Worm (Caenorhabditis elegans) whole organism, L2 larva: ENCODE measurements around the gene C05D12.4.
"Not testable (repeated sequence)": the region's sequence is repeated elsewhere in the genome, so short reads cannot be mapped to it uniquely, and the experiment has no call there.

ENCODE experiments used
- C34F6.9 ChIP-seq: fragments of 150-350 bp; optimal IDR thresholded peaks from 2 replicates; lab custom pipeline; 2014; ENCODE audit warnings: missing biosample characterization, missing genetic modification characterization
- R02D3.7 ChIP-seq: fragments of 150-350 bp; optimal IDR thresholded peaks from 2 replicates; lab custom pipeline; 2014; ENCODE audit warnings: missing biosample characterization, missing genetic modification characterization
- Y55F3AM.14 ChIP-seq: fragments of 200-800 bp; sonication (Bioruptor generic); optimal IDR thresholded peaks from 2 replicates; lab custom pipeline; 2018; ENCODE audit warnings: mild to moderate bottlenecking, missing genetic modification characterization, missing compliant biosample characterization
- ZK546.5 ChIP-seq: sonication (generic microtip); optimal IDR thresholded peaks from 2 replicates; lab custom pipeline; 2017; ENCODE audit warnings: missing biosample characterization, missing genetic modification characterization
- aly-2 ChIP-seq: fragments of 150-350 bp; optimal IDR thresholded peaks from 2 replicates; lab custom pipeline; 2014; ENCODE audit warnings: missing biosample characterization, missing genetic modification characterization
- ceh-16 ChIP-seq: fragments of 150-350 bp; optimal IDR thresholded peaks from 2 replicates; lab custom pipeline; 2014; ENCODE audit warnings: missing biosample characterization, missing genetic modification characterization
- ceh-82 ChIP-seq: fragments of 150-350 bp; optimal IDR thresholded peaks from 2 replicates; lab custom pipeline; 2014; ENCODE audit warnings: missing biosample characterization, missing genetic modification characterization
- crh-2 ChIP-seq: sonication (generic microtip); optimal IDR thresholded peaks from 2 replicates; lab custom pipeline; 2017; ENCODE audit warnings: missing biosample characterization, missing genetic modification characterization
- dmd-4 ChIP-seq: sonication (generic microtip); optimal IDR thresholded peaks from 2 replicates; lab custom pipeline; 2017; ENCODE audit warnings: missing biosample characterization, missing genetic modification characterization
- elt-1 ChIP-seq: fragments of 150-350 bp; optimal IDR thresholded peaks from 2 replicates; lab custom pipeline; 2014; ENCODE audit warnings: missing biosample characterization, missing genetic modification characterization
- elt-3 ChIP-seq: sonication (generic microtip); optimal IDR thresholded peaks from 2 replicates; lab custom pipeline; 2017; ENCODE audit warnings: missing biosample characterization, missing genetic modification characterization
- fos-1 ChIP-seq: fragments of 150-350 bp; optimal IDR thresholded peaks from 2 replicates; lab custom pipeline; 2014; ENCODE audit warnings: missing biosample characterization, missing genetic modification characterization
- gmeb-1 ChIP-seq: fragments of 150-350 bp; optimal IDR thresholded peaks from 2 replicates; lab custom pipeline; 2014; ENCODE audit warnings: missing biosample characterization, missing genetic modification characterization
- lin-11 ChIP-seq: fragments of 150-350 bp; sonication (generic microtip); optimal IDR thresholded peaks from 2 replicates; lab custom pipeline; 2014; ENCODE audit warnings: missing biosample characterization, missing genetic modification characterization, inconsistent platforms, mixed read lengths
- lin-13 ChIP-seq: fragments of 150-350 bp; optimal IDR thresholded peaks from 2 replicates; lab custom pipeline; 2014; ENCODE audit warnings: missing biosample characterization, missing genetic modification reagents, missing genetic modification characterization
- lin-39 ChIP-seq: fragments of 150-350 bp; optimal IDR thresholded peaks from 2 replicates; lab custom pipeline; 2014; ENCODE audit warnings: missing biosample characterization, missing genetic modification reagents, missing genetic modification characterization
- lsy-2 ChIP-seq, 2 experiments: fragments of 150-350 bp in 1 of 2; sonication (generic microtip) in 1 of 2; optimal IDR thresholded peaks; 2 replicates each; lab custom pipeline; 2014 to 2017; ENCODE audit warnings: missing biosample characterization in 2 of 2, missing genetic modification characterization in 2 of 2
- mab-5 ChIP-seq: fragments of 150-350 bp; optimal IDR thresholded peaks from 2 replicates; lab custom pipeline; 2014; ENCODE audit warnings: missing biosample characterization, missing genetic modification characterization
- mbf-1 ChIP-seq: sonication (generic microtip); optimal IDR thresholded peaks from 2 replicates; lab custom pipeline; 2017; ENCODE audit warnings: missing biosample characterization, missing genetic modification characterization
- mdl-1 ChIP-seq, 2 experiments: fragments of 150-350 bp in 1 of 2; sonication (generic microtip) in 1 of 2; optimal IDR thresholded peaks; 2 replicates each; lab custom pipeline; 2017; ENCODE audit warnings: missing biosample characterization in 2 of 2, missing genetic modification characterization in 2 of 2
- nhr-10 ChIP-seq: sonication (generic microtip); optimal IDR thresholded peaks from 2 replicates; lab custom pipeline; 2017; ENCODE audit warnings: missing biosample characterization, missing genetic modification characterization
- nhr-11 ChIP-seq: fragments of 150-350 bp; optimal IDR thresholded peaks from 2 replicates; lab custom pipeline; 2014; ENCODE audit warnings: missing biosample characterization, missing genetic modification characterization
- nhr-129 ChIP-seq: fragments of 150-350 bp; optimal IDR thresholded peaks from 2 replicates; lab custom pipeline; 2014; ENCODE audit warnings: missing biosample characterization, missing genetic modification characterization
- nhr-21 ChIP-seq: fragments of 150-350 bp; optimal IDR thresholded peaks from 2 replicates; lab custom pipeline; 2014; ENCODE audit warnings: missing biosample characterization, missing genetic modification characterization
- nhr-23 ChIP-seq: fragments of 150-350 bp; optimal IDR thresholded peaks from 2 replicates; lab custom pipeline; 2014; ENCODE audit warnings: missing biosample characterization, missing genetic modification reagents, missing genetic modification characterization
- nhr-237 ChIP-seq: fragments of 150-350 bp; optimal IDR thresholded peaks from 2 replicates; lab custom pipeline; 2014; ENCODE audit warnings: missing biosample characterization, missing genetic modification characterization
- nhr-25 ChIP-seq: fragments of 150-350 bp; sonication (generic microtip); optimal IDR thresholded peaks from 3 replicates; lab custom pipeline; 2014; ENCODE audit warnings: missing biosample characterization, missing genetic modification characterization
- nhr-77 ChIP-seq: fragments of 150-350 bp; optimal IDR thresholded peaks from 2 replicates; lab custom pipeline; 2014; ENCODE audit warnings: missing biosample characterization, missing genetic modification characterization
- peb-1 ChIP-seq: fragments of 150-350 bp; optimal IDR thresholded peaks from 2 replicates; lab custom pipeline; 2014; ENCODE audit warnings: missing biosample characterization, missing genetic modification characterization
- skn-1 ChIP-seq: sonication (generic microtip); optimal IDR thresholded peaks from 2 replicates; lab custom pipeline; 2017; ENCODE audit warnings: missing biosample characterization, missing genetic modification characterization
- sma-3 ChIP-seq: sonication (generic microtip); optimal IDR thresholded peaks from 2 replicates; lab custom pipeline; 2016; ENCODE audit warnings: missing genetic modification reagents, missing genetic modification characterization, missing compliant biosample characterization
- sma-9 ChIP-seq, 2 experiments: fragments of 150-350 bp in 1 of 2; sonication (generic microtip) in 1 of 2; optimal IDR thresholded peaks; 2 replicates each; lab custom pipeline; 2014 to 2016; ENCODE audit warnings: missing genetic modification characterization in 2 of 2, mild to moderate bottlenecking in 1 of 2, missing biosample characterization in 1 of 2, missing compliant biosample characterization in 1 of 2, missing genetic modification reagents in 1 of 2, moderate library complexity in 1 of 2
- unc-39 ChIP-seq: fragments of 150-350 bp; optimal IDR thresholded peaks from 2 replicates; lab custom pipeline; 2014; ENCODE audit warnings: missing biosample characterization, missing genetic modification characterization
- unc-62 ChIP-seq: fragments of 150-350 bp; optimal IDR thresholded peaks from 2 replicates; lab custom pipeline; 2014; ENCODE audit warnings: missing biosample characterization, missing genetic modification reagents, missing genetic modification characterization
- zag-1 ChIP-seq: fragments of 150-350 bp; optimal IDR thresholded peaks from 2 replicates; lab custom pipeline; 2014; ENCODE audit warnings: missing biosample characterization, missing genetic modification characterization

The C05D12.4 gene

ce11 chrII:11440265-11440664 is 8.6 kb downstream of the C05D12.4 start, which contains the start of gene VW02B12L.2 (continued):
- no peak for TF ChIP-seq nhr-23 (tag; lab: Kevin White, UChicago)

- not testable (repeated sequence) for TF ChIP-seq lin-13 (GFP tag; lab: Kevin White, UChicago); Y55F3AM.14; elt-1 (tag; lab: Kevin White, UChicago)
These were observed 10.7 kb downstream of the C05D12.4 start, which contains the start of gene ebp-2 for ce11 chrII:11442425-11442824. Gene ebp-2 (plus strand): TSS chrII:11442725.

- TF ChIP-seq nhr-11 (tag; lab: Kevin White, UChicago) = no peak
These were observed 11.4 kb downstream of the C05D12.4 start for ce11 chrII:11443128-11443527.

ce11 chrII:11443862-11444261 is 12.2 kb downstream of the C05D12.4 start, which contains the start of gene adbp-1:
Gene adbp-1 (plus strand): TSS chrII:11444162.
- no peak for TF ChIP-seq lsy-2 (tag; optimal IDR thresholded peaks at IDR 0.05; lab: Kevin White, UChicago)
- no peak for TF ChIP-seq zag-1 (tag; lab: Kevin White, UChicago)
- TF ChIP-seq C34F6.9 (tag; lab: Kevin White, UChicago) = no peak
- TF ChIP-seq aly-2 = no peak
- TF ChIP-seq mdl-1 (tag; optimal IDR thresholded peaks at IDR 0.05; lab: Kevin White, UChicago) = no peak
- TF ChIP-seq nhr-23 (tag; lab: Kevin White, UChicago) = no peak
- TF ChIP-seq dmd-4 (tag; lab: Kevin White, UChicago) = no peak
- TF ChIP-seq nhr-129 (tag; lab: Kevin White, UChicago) = no peak
- TF ChIP-seq sma-9 (GFP tag; optimal IDR thresholded peaks at IDR 0.05; lab: Kevin White, UChicago) = no peak
- no peak for TF ChIP-seq sma-9 (tag; optimal IDR thresholded peaks at IDR 0.05; lab: Kevin White, UChicago)
- TF ChIP-seq lin-11 (tag; lab: Kevin White, UChicago) = no peak
- no peak for TF ChIP-seq ZK546.5 (tag; lab: Kevin White, UChicago)
- TF ChIP-seq nhr-21 (tag; lab: Kevin White, UChicago) = no peak
- no peak for TF ChIP-seq peb-1 (tag; lab: Kevin White, UChicago)
- no peak for TF ChIP-seq lin-13 (GFP tag; lab: Kevin White, UChicago)
- TF ChIP-seq nhr-10 (tag; lab: Kevin White, UChicago) = no peak
- no peak for TF ChIP-seq nhr-11 (tag; lab: Kevin White, UChicago)
- TF ChIP-seq lin-39 (tag; lab: Kevin White, UChicago) = no peak
- no peak for TF ChIP-seq fos-1 (tag; lab: Kevin White, UChicago)
- no peak for TF ChIP-seq ceh-16
- no peak for TF ChIP-seq mab-5 (tag; lab: Kevin White, UChicago)

- TF ChIP-seq nhr-25 (tag; lab: Kevin White, UChicago) (no peak), fos-1 (tag; lab: Kevin White, UChicago) (no peak), ceh-82 (no peak), mab-5 (tag; lab: Kevin White, UChicago) (no peak), gmeb-1 (tag; lab: Kevin White, UChicago) (no peak), unc-62 (GFP tag; lab: Kevin White, UChicago) (no peak), nhr-237 (no peak), mbf-1 (tag; lab: Kevin White, UChicago) (no peak), aly-2 (no peak), R02D3.7 (tag; lab: Kevin White, UChicago) (no peak), Y55F3AM.14 (no peak), lin-39 (tag; lab: Kevin White, UChicago) (no peak), nhr-23 (tag; lab: Kevin White, UChicago) (no peak), unc-39 (tag; lab: Kevin White, UChicago) (no peak), nhr-77 (tag; lab: Kevin White, UChicago) (no peak), sma-3 (no peak), elt-3 (no peak), ceh-16 (no peak), C34F6.9 (tag; lab: Kevin White, UChicago) (no peak)
These were observed 13.3 kb downstream of the C05D12.4 start, which contains the start of gene W02B12.13 for ce11 chrII:11444973-11445372. Gene W02B12.13 (plus strand): TSS chrII:11445273.

- TF ChIP-seq crh-2 = no peak
- TF ChIP-seq skn-1 (tag; lab: Kevin White, UChicago) = peak; percentile 50
- TF ChIP-seq elt-3 = no peak
- peak; percentile 79 for TF ChIP-seq fos-1 (tag; lab: Kevin White, UChicago)
These were observed 17.1 kb downstream of the C05D12.4 start, which contains the start of gene W02B12.1 for ce11 chrII:11448753-11449152. Gene W02B12.1 (plus strand): TSS chrII:11449021.
